Worm (Caenorhabditis elegans): ENCODE results near the gene col-120.

DNA sequence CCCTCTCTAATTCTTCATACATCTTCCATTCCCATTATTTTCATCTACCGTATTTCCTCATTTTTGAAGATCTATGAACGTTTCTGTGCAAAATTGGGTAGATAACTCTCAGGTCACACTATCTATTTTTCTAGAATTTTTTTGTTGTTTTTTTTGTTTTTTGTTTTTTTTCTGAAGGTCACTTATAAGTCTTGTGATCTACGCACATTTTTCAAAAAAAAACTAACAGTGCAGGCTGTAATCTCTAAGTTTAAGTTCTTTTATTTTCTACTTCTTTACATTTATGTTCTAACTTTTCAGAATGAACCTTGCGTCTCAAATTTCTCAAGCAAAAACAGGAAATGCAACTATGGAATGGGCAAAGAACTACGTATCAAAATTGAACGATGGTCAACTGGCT, 8.2 kb upstream of the col-120 start, which contains the start of gene flh-3:
- TF ChIP-seq snpc-4 (tag; optimal IDR thresholded peaks at IDR 0.05) (no peak), nhr-12 (tag; optimal IDR thresholded peaks at IDR 0.05) (no peak), nhr-77 (tag; optimal IDR thresholded peaks at IDR 0.05) (no peak), fos-1 (tag; optimal IDR thresholded peaks at IDR 0.05) (no peak)
